Worm (Caenorhabditis elegans): Measurements from ENCODE around the gene C29F9.8.

DNA sequence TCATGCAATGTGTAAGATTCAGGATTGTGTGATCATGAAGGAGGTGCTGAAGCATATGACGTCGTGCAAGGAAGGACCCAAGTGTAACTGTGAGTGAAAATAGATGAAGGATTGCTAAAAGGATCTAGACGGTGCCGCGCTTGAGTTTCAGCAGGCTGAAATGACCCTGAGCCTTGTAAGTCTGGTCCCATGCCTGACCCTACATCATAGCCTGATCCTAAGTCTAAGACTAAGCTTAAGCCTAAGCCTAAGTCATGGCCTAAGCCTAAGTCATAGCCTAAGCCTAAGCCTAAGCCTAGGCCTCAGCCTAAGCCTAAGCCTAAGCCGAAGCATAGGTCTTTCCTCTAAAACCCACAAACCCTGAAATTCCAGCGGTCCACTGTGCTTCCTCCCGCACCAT lies 20.9 kb upstream of the C29F9.8 start:
- no peak for TF ChIP-seq nhr-23 (tag; optimal IDR thresholded peaks at IDR 0.05)
- TF ChIP-seq ama-1 (optimal IDR thresholded peaks at IDR 0.05), result no peak
- TF ChIP-seq nhr-12 (tag; optimal IDR thresholded peaks at IDR 0.05), result no peak

Data from whole organism, L2 larva.